Worm (Caenorhabditis elegans): ENCODE data around the gene W02A2.5.

DNA sequence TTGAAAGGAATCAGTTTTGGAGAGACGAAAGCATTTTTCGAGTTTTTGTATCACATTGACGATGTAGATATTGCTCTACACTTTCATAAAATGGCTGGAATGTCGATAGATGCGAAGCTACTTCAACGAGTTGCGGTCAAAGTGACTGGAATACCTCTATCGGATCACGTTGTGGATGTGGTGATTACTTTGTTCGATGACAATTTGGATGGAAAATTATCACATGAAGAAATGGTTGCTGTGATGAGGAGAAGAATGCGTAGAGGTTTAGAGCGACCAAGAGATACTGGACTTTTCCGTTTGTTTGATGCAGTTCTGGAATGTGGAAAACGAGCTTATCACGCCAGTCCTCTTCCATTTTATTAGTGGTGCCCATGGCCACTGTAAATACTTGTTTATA lies 43.0 kb upstream of the W02A2.5 start:
- TF ChIP-seq jun-1 (tag; optimal IDR thresholded peaks at IDR 0.05): no peak
- TF ChIP-seq nhr-28 (tag; optimal IDR thresholded peaks at IDR 0.05): no peak
- no peak for TF ChIP-seq ceh-82 (tag; optimal IDR thresholded peaks at IDR 0.05)
- no peak for TF ChIP-seq ztf-11 (tag; optimal IDR thresholded peaks at IDR 0.05)
